Fruit fly (Drosophila melanogaster) whole organism, embryonic: Measurements from ENCODE around the gene Sce.
A peak's percentile ranks its signal among the peaks of the same experiment; 100 is the strongest.

Experiments used
- C15 ChIP-seq: fragments of 200-800 bp; sonication (Bioruptor generic); IDR thresholded peaks from 3 replicates; pipeline ENCODE4 v1.3.6; 2022; ENCODE audit warnings: missing biosample characterization, missing genetic modification characterization
- CG10209 ChIP-seq: fragments of 200-800 bp; sonication (Bioruptor generic); optimal IDR thresholded peaks from 3 replicates; lab custom pipeline; 2017; ENCODE audit warnings: missing biosample characterization, mild to moderate bottlenecking, missing genetic modification characterization, missing genetic modification reagents
- CG11398 ChIP-seq: fragments of 200-800 bp; sonication (Bioruptor generic); optimal IDR thresholded peaks from 2 replicates; lab custom pipeline; 2016; ENCODE audit warnings: missing biosample characterization, missing genetic modification characterization
- CG11695 ChIP-seq: fragments of 200-800 bp; sonication (Bioruptor generic); IDR thresholded peaks from 3 replicates; pipeline ENCODE4 v1.3.6; 2022; ENCODE audit warnings: missing biosample characterization, missing genetic modification characterization
- CG12299 ChIP-seq: fragments of 200-800 bp; sonication (Bioruptor generic); optimal IDR thresholded peaks from 2 replicates; lab custom pipeline; 2018; ENCODE audit warnings: missing biosample characterization, mild to moderate bottlenecking, missing genetic modification characterization
- CG12391 ChIP-seq: fragments of 200-800 bp; sonication (Bioruptor generic); optimal IDR thresholded peaks from 3 replicates; lab custom pipeline; 2018; ENCODE audit warnings: missing biosample characterization, mild to moderate bottlenecking, missing genetic modification characterization, moderate library complexity
- CG13424 ChIP-seq: fragments of 200-800 bp; sonication (Bioruptor generic); optimal IDR thresholded peaks from 2 replicates; lab custom pipeline; 2019; ENCODE audit warnings: missing biosample characterization, mild to moderate bottlenecking, missing genetic modification characterization, moderate library complexity
- CG14441 ChIP-seq: fragments of 200-800 bp; sonication (Bioruptor generic); IDR thresholded peaks from 2 replicates; pipeline ENCODE4 v1.3.6; 2022; ENCODE audit warnings: missing biosample characterization, missing genetic modification characterization
- CG14710 ChIP-seq: fragments of 200-800 bp; sonication (Bioruptor generic); optimal IDR thresholded peaks from 3 replicates; lab custom pipeline; 2019; ENCODE audit warnings: missing biosample characterization, mild to moderate bottlenecking, missing genetic modification characterization, moderate library complexity
- CG15073 ChIP-seq: fragments of 200-800 bp; sonication (Bioruptor generic); optimal IDR thresholded peaks from 2 replicates; lab custom pipeline; 2016; ENCODE audit warnings: missing biosample characterization, missing genetic modification characterization
- CG1529 ChIP-seq: fragments of 200-800 bp; sonication (Bioruptor generic); optimal IDR thresholded peaks from 3 replicates; lab custom pipeline; 2018; ENCODE audit warnings: missing biosample characterization, missing genetic modification characterization
- CG16779 ChIP-seq: fragments of 200-800 bp; sonication (Bioruptor generic); IDR thresholded peaks from 2 replicates; pipeline ENCODE4 v1.3.6; 2022; ENCODE audit warnings: missing biosample characterization, missing genetic modification characterization
- CG31388 ChIP-seq: fragments of 200-800 bp; sonication (Bioruptor generic); optimal IDR thresholded peaks from 2 replicates; lab custom pipeline; 2016; ENCODE audit warnings: missing biosample characterization, missing genetic modification characterization
- CG32772 ChIP-seq: fragments of 200-800 bp; sonication (Bioruptor generic); IDR thresholded peaks from 2 replicates; pipeline ENCODE4 v1.3.6; 2022; ENCODE audit warnings: missing biosample characterization, missing genetic modification characterization
- CG6654 ChIP-seq: fragments of 200-800 bp; sonication (Bioruptor generic); optimal IDR thresholded peaks from 2 replicates; lab custom pipeline; 2017; ENCODE audit warnings: missing biosample characterization, mild to moderate bottlenecking, missing genetic modification characterization
- CG6813 ChIP-seq: fragments of 200-800 bp; sonication (Bioruptor generic); optimal IDR thresholded peaks from 2 replicates; lab custom pipeline; 2017; ENCODE audit warnings: missing biosample characterization, missing genetic modification characterization, mild to moderate bottlenecking, moderate library complexity, missing genetic modification reagents
- CG7556 ChIP-seq: fragments of 200-800 bp; sonication (Bioruptor generic); optimal IDR thresholded peaks from 2 replicates; lab custom pipeline; 2017; ENCODE audit warnings: missing biosample characterization, mild to moderate bottlenecking, missing genetic modification characterization
- CG8388 ChIP-seq: fragments of 200-800 bp; sonication (Bioruptor generic); optimal IDR thresholded peaks from 2 replicates; lab custom pipeline; 2019; ENCODE audit warnings: missing biosample characterization, mild to moderate bottlenecking, missing genetic modification characterization, moderate library complexity
- Dbx ChIP-seq: fragments of 200-800 bp; sonication (Bioruptor generic); IDR thresholded peaks from 3 replicates; pipeline ENCODE4 v1.3.6; 2022; ENCODE audit warnings: missing biosample characterization, missing genetic modification characterization
- Elba2 ChIP-seq: fragments of 200-800 bp; sonication (Bioruptor generic); optimal IDR thresholded peaks from 3 replicates; lab custom pipeline; 2016; ENCODE audit warnings: missing biosample characterization, missing genetic modification characterization
- Fer1 ChIP-seq: fragments of 200-800 bp; sonication (Bioruptor generic); optimal IDR thresholded peaks from 2 replicates; lab custom pipeline; 2017; ENCODE audit warnings: missing biosample characterization, mild to moderate bottlenecking, missing genetic modification characterization
- Fer2 ChIP-seq: fragments of 200-800 bp; sonication (Bioruptor generic); optimal IDR thresholded peaks from 2 replicates; lab custom pipeline; 2018; ENCODE audit warnings: missing biosample characterization, mild to moderate bottlenecking, missing genetic modification characterization, moderate library complexity
- Gsc ChIP-seq: fragments of 200-800 bp; sonication (Bioruptor generic); IDR thresholded peaks from 2 replicates; pipeline ENCODE4 v1.3.6; 2022; ENCODE audit warnings: missing biosample characterization, missing genetic modification characterization
- Hr51 ChIP-seq, 2 experiments: fragments of 200-800 bp; sonication (Bioruptor generic); optimal IDR thresholded peaks; 2 replicates in 1 of 2; 3 replicates in 1 of 2; lab custom pipeline; 2016 to 2018; ENCODE audit warnings: missing biosample characterization in 2 of 2, missing genetic modification characterization in 2 of 2, mild to moderate bottlenecking in 1 of 2, moderate library complexity in 1 of 2
- MBD-R2 ChIP-seq: fragments of 200-800 bp; sonication (Bioruptor generic); IDR thresholded peaks from 2 replicates; pipeline ENCODE4 v1.3.6; 2022; ENCODE audit warnings: missing biosample characterization, missing genetic modification characterization
- Myb ChIP-seq: fragments of 200-800 bp; sonication (Bioruptor generic); optimal IDR thresholded peaks from 2 replicates; lab custom pipeline; 2016; ENCODE audit warnings: missing biosample characterization, missing genetic modification characterization
- Nf-YC ChIP-seq: fragments of 200-800 bp; optimal IDR thresholded peaks from 3 replicates; lab custom pipeline; 2019; ENCODE audit warnings: missing biosample characterization, mild to moderate bottlenecking, missing genetic modification characterization, moderate library complexity
- Pdp1 ChIP-seq, 2 experiments: fragments of 200-800 bp; sonication (Bioruptor generic); optimal IDR thresholded peaks; 3 replicates each; lab custom pipeline; 2016; ENCODE audit warnings: missing biosample characterization in 2 of 2, missing genetic modification characterization in 2 of 2, mild to moderate bottlenecking in 1 of 2, moderate library complexity in 1 of 2
- Sry-β ChIP-seq: fragments of 200-800 bp; sonication (Bioruptor generic); optimal IDR thresholded peaks from 2 replicates; lab custom pipeline; 2018; ENCODE audit warnings: missing biosample characterization, mild to moderate bottlenecking, missing genetic modification characterization, moderate library complexity
- ara ChIP-seq: fragments of 200-800 bp; sonication (Bioruptor generic); IDR thresholded peaks from 2 replicates; pipeline ENCODE4 v1.3.6; 2022; ENCODE audit warnings: missing biosample characterization, missing genetic modification characterization
- ase ChIP-seq: fragments of 200-800 bp; sonication (Bioruptor generic); IDR thresholded peaks from 3 replicates; pipeline ENCODE4 v1.3.6; 2022; ENCODE audit warnings: missing biosample characterization, missing genetic modification characterization
- ash1 ChIP-seq: fragments of 200-800 bp; sonication (Bioruptor generic); optimal IDR thresholded peaks from 2 replicates; lab custom pipeline; 2018; ENCODE audit warnings: missing biosample characterization, mild to moderate bottlenecking, missing genetic modification characterization
- bab2 ChIP-seq: fragments of 200-800 bp; sonication (Bioruptor generic); optimal IDR thresholded peaks from 2 replicates; lab custom pipeline; 2016; ENCODE audit warnings: missing biosample characterization, missing genetic modification characterization
- bcd ChIP-seq: fragments of 200-800 bp; sonication (Bioruptor generic); optimal IDR thresholded peaks from 2 replicates; lab custom pipeline; 2017; ENCODE audit warnings: missing biosample characterization, mild to moderate bottlenecking, missing genetic modification characterization
- ci ChIP-seq: fragments of 200-800 bp; sonication (Bioruptor generic); IDR thresholded peaks from 3 replicates; pipeline ENCODE4 v1.3.6; 2022; ENCODE audit warnings: missing biosample characterization, missing genetic modification characterization
- esg ChIP-seq: fragments of 200-800 bp; sonication (Bioruptor generic); conservative IDR thresholded peaks from 2 replicates; pipeline ENCODE4 v1.3.6; 2022; ENCODE audit warnings: missing biosample characterization, missing genetic modification characterization
- gcm ChIP-seq: fragments of 200-800 bp; sonication (Bioruptor generic); optimal IDR thresholded peaks from 2 replicates; lab custom pipeline; 2019; ENCODE audit warnings: missing biosample characterization, mild to moderate bottlenecking, missing genetic modification characterization, moderate library complexity
- gro ChIP-seq: fragments of 200-800 bp; sonication (Bioruptor generic); optimal IDR thresholded peaks from 2 replicates; lab custom pipeline; 2016; ENCODE audit warnings: missing biosample characterization, missing genetic modification characterization
- jigr1 ChIP-seq: fragments of 200-800 bp; sonication (Bioruptor generic); IDR thresholded peaks from 3 replicates; pipeline ENCODE4 v1.3.6; 2022; ENCODE audit warnings: missing biosample characterization, missing genetic modification characterization
- jumu ChIP-seq: fragments of 200-800 bp; sonication (Bioruptor generic); optimal IDR thresholded peaks from 3 replicates; lab custom pipeline; 2016; ENCODE audit warnings: missing biosample characterization, missing genetic modification characterization
- nerfin-1 ChIP-seq: fragments of 200-800 bp; sonication (Bioruptor generic); optimal IDR thresholded peaks from 3 replicates; lab custom pipeline; 2019; ENCODE audit warnings: missing biosample characterization, mild to moderate bottlenecking, missing genetic modification characterization, moderate library complexity
- nom ChIP-seq: fragments of 200-800 bp; sonication (Bioruptor generic); optimal IDR thresholded peaks from 2 replicates; lab custom pipeline; 2017; ENCODE audit warnings: missing biosample characterization, missing genetic modification characterization, mild to moderate bottlenecking, moderate library complexity, missing genetic modification reagents
- odd ChIP-seq: fragments of 200-800 bp; sonication (Bioruptor generic); optimal IDR thresholded peaks from 2 replicates; lab custom pipeline; 2017; ENCODE audit warnings: missing biosample characterization, mild to moderate bottlenecking, missing genetic modification characterization
- org-1 ChIP-seq: fragments of 200-800 bp; sonication (Bioruptor generic); optimal IDR thresholded peaks from 2 replicates; lab custom pipeline; 2017; ENCODE audit warnings: missing biosample characterization, missing genetic modification characterization
- sc ChIP-seq, 3 experiments: fragments of >200 bp in 2 of 3; fragments of 200-800 bp in 1 of 3; sonication (Bioruptor generic) in 1 of 3; optimal IDR thresholded peaks; 2 replicates in 2 of 3; 3 replicates in 1 of 3; lab custom pipeline; 2017; ENCODE audit warnings: mild to moderate bottlenecking in 1 of 3, missing biosample characterization in 1 of 3, missing genetic modification characterization in 1 of 3, missing genetic modification reagents in 1 of 3
- stwl ChIP-seq: fragments of 200-800 bp; sonication (Bioruptor generic); optimal IDR thresholded peaks from 3 replicates; lab custom pipeline; 2018; ENCODE audit warnings: missing biosample characterization, mild to moderate bottlenecking, missing genetic modification characterization, moderate library complexity
- toy ChIP-seq: fragments of 200-800 bp; sonication (Bioruptor generic); IDR thresholded peaks from 2 replicates; pipeline ENCODE4 v1.3.6; 2022; ENCODE audit warnings: missing biosample characterization, missing genetic modification characterization
- tup ChIP-seq: fragments of 200-800 bp; sonication (Bioruptor generic); optimal IDR thresholded peaks from 2 replicates; lab custom pipeline; 2016; ENCODE audit warnings: missing biosample characterization, mild to moderate bottlenecking, missing genetic modification characterization, moderate library complexity
- vvl ChIP-seq: fragments of 200-800 bp; sonication (Bioruptor generic); IDR thresholded peaks from 2 replicates; pipeline ENCODE4 v1.3.6; 2022; ENCODE audit warnings: missing biosample characterization, missing genetic modification characterization

Sce gene

dm6 chr3R:27706581-27707181, 24.9 kb upstream of the Sce start, which contains the start of the genes CROT and CG12877 (continued):
- TF ChIP-seq jigr1 (peak; percentile 68; the same call in 1 of the 3 replicates), CG1529 (GFP tag; lab: Kevin White, UChicago) (peak; percentile 57), CG11695 (peak; percentile 58; the same call in 1 of the 3 replicates), bcd (GFP tag; lab: Kevin White, UChicago) (peak; percentile 81), Sry-β (GFP tag; lab: Kevin White, UChicago) (peak; percentile 3), nom (GFP tag; lab: Kevin White, UChicago) (no peak), vvl (GFP tag; lab: Robert Waterston, UW) (peak; percentile 83), Elba2 (GFP tag; lab: Kevin White, UChicago) (peak; percentile 100), Fer2 (tag; lab: Kevin White, UChicago) (peak; percentile 49), nerfin-1 (tag; lab: Kevin White, UChicago) (peak; percentile 86), gro (peak; percentile 17), CG11398 (no peak), tup (GFP tag; lab: Kevin White, UChicago) (peak; percentile 80), ci (0 out of 3 replicates have a peak, but pooled peaks have one; percentile 52), sc (optimal IDR thresholded peaks at IDR 0.05; lab: Kevin White, UChicago) (no peak), sc (GFP tag; optimal IDR thresholded peaks at IDR 0.05; lab: Kevin White, UChicago) (peak; percentile 68), ash1 (GFP tag; lab: Kevin White, UChicago) (no peak), bab2 (GFP tag; lab: Kevin White, UChicago) (peak; percentile 2), CG16779 (GFP tag; lab: Robert Waterston, UW) (no peak), Pdp1 (GFP tag; optimal IDR thresholded peaks at IDR 0.05; lab: Kevin White, UChicago) (peak in 1 of 2 experiments; percentile 55), CG14441 (GFP tag; lab: Robert Waterston, UW) (peak; percentile 78), CG7556 (GFP tag; lab: Kevin White, UChicago) (peak; percentile 72), CG31388 (GFP tag; lab: Kevin White, UChicago) (no peak), CG6813 (peak; percentile 13), CG6654 (GFP tag; lab: Kevin White, UChicago) (peak; percentile 56), CG15073 (GFP tag; lab: Kevin White, UChicago) (peak; percentile 14), CG10209 (GFP tag; lab: Kevin White, UChicago) (peak; percentile 80), esg (peak; percentile 77), CG14710 (tag; lab: Kevin White, UChicago) (peak; percentile 86), MBD-R2 (GFP tag; lab: Robert Waterston, UW) (peak; percentile 86), odd (GFP tag; lab: Kevin White, UChicago) (peak; percentile 31), stwl (tag; lab: Kevin White, UChicago) (peak; percentile 75), CG12391 (tag; lab: Kevin White, UChicago) (peak; percentile 89), gcm (GFP tag; lab: Kevin White, UChicago) (peak; percentile 63), CG8388 (GFP tag; lab: Kevin White, UChicago) (peak; percentile 73), CG12299 (peak; percentile 10), CG32772 (GFP tag; lab: Robert Waterston, UW) (peak; percentile 80), ase (GFP tag; lab: Robert Waterston, UW) (peak; percentile 63; the same call in 1 of the 3 replicates), Myb (GFP tag; lab: Kevin White, UChicago) (peak; percentile 28), jumu (GFP tag; lab: Kevin White, UChicago) (peak; percentile 16), ara (GFP tag; lab: Robert Waterston, UW) (peak; percentile 55), Nf-YC (peak; percentile 77), C15 (GFP tag; lab: Robert Waterston, UW) (no peak), Dbx (GFP tag; lab: Robert Waterston, UW) (peak; percentile 81), Gsc (no peak), CG13424 (tag; lab: Kevin White, UChicago) (peak; percentile 91), org-1 (GFP tag; lab: Kevin White, UChicago) (peak; percentile 56), Hr51 (GFP tag; optimal IDR thresholded peaks at IDR 0.05; lab: Kevin White, UChicago) (peak; percentile 73 to 81), toy (GFP tag; lab: Robert Waterston, UW) (no peak), Fer1 (GFP tag; lab: Kevin White, UChicago) (peak; percentile 62)
